Worm (Caenorhabditis elegans) whole organism, young adult: ENCODE measurements around the gene ugt-14.

Source experiments
- B0019.2 ChIP-seq: fragments of 200-800 bp; sonication (Bioruptor generic); conservative IDR thresholded peaks from 2 replicates; pipeline ENCODE4 v1.3.6; 2022; ENCODE audit warnings: missing genetic modification reagents, missing genetic modification characterization, missing compliant biosample characterization
- C06A6.2 ChIP-seq: fragments of 200-800 bp; sonication (Bioruptor generic); conservative IDR thresholded peaks from 2 replicates; pipeline ENCODE4 v1.3.6; 2022; ENCODE audit warnings: missing genetic modification characterization, missing compliant biosample characterization
- F33H1.4 ChIP-seq: fragments of 200-800 bp; sonication (Bioruptor generic); IDR thresholded peaks from 2 replicates; pipeline ENCODE4 v1.3.6; 2022; ENCODE audit warnings: missing genetic modification reagents, missing genetic modification characterization, missing compliant biosample characterization
- F39B2.1 ChIP-seq: fragments of 200-800 bp; sonication (Bioruptor generic); IDR thresholded peaks from 2 replicates; pipeline ENCODE4 v1.3.6; 2022; ENCODE audit warnings: missing genetic modification reagents, missing genetic modification characterization, missing compliant biosample characterization
- F52B5.7 ChIP-seq: sonication (generic microtip); optimal IDR thresholded peaks from 2 replicates; lab custom pipeline; 2016; ENCODE audit warnings: mild to moderate bottlenecking, missing genetic modification characterization, missing compliant biosample characterization
- F57C9.4 ChIP-seq: sonication (generic microtip); optimal IDR thresholded peaks from 2 replicates; lab custom pipeline; 2017; ENCODE audit warnings: mild to moderate bottlenecking, missing genetic modification characterization, missing compliant biosample characterization
- K12H6.12 ChIP-seq: fragments of 200-800 bp; sonication (Bioruptor generic); optimal IDR thresholded peaks from 2 replicates; lab custom pipeline; 2018; ENCODE audit warnings: mild to moderate bottlenecking, missing genetic modification characterization, missing compliant biosample characterization
- T07F8.4 ChIP-seq: sonication (generic microtip); optimal IDR thresholded peaks from 2 replicates; lab custom pipeline; 2016; ENCODE audit warnings: mild to moderate bottlenecking, missing genetic modification characterization, moderate library complexity, missing compliant biosample characterization
- Y53G8AR.9 ChIP-seq: fragments of 200-800 bp; sonication (Bioruptor generic); conservative IDR thresholded peaks from 2 replicates; pipeline ENCODE4 v1.3.6; 2022; ENCODE audit warnings: missing genetic modification reagents, missing genetic modification characterization, missing compliant biosample characterization
- Y56A3A.18 ChIP-seq: fragments of 200-800 bp; sonication (Bioruptor generic); IDR thresholded peaks from 2 replicates; pipeline ENCODE4 v1.3.6; 2022; ENCODE audit warnings: missing genetic modification reagents, missing genetic modification characterization, missing compliant biosample characterization
- Y67H2A.10 ChIP-seq: fragments of 200-800 bp; sonication (Bioruptor generic); conservative IDR thresholded peaks from 2 replicates; pipeline ENCODE4 v1.3.6; 2022; ENCODE audit warnings: missing genetic modification reagents, missing genetic modification characterization, missing compliant biosample characterization
- Y79H2A.3 ChIP-seq: fragments of 200-800 bp; sonication (Bioruptor generic); conservative IDR thresholded peaks from 2 replicates; pipeline ENCODE4 v1.3.6; 2022; ENCODE audit warnings: missing genetic modification reagents, missing genetic modification characterization, missing compliant biosample characterization
- Y95B8A.8 ChIP-seq: fragments of 200-800 bp; sonication (Bioruptor generic); IDR thresholded peaks from 2 replicates; pipeline ENCODE4 v1.3.6; 2022; ENCODE audit warnings: missing genetic modification reagents, missing genetic modification characterization, missing compliant biosample characterization
- ZK185.1 ChIP-seq: sonication (generic microtip); optimal IDR thresholded peaks from 2 replicates; lab custom pipeline; 2016; ENCODE audit warnings: mild to moderate bottlenecking, missing genetic modification characterization, missing compliant biosample characterization; ENCODE audit not compliant: poor library complexity, severe bottlenecking
- aptf-2 ChIP-seq: fragments of 200-800 bp; sonication (Bioruptor generic); conservative IDR thresholded peaks from 2 replicates; pipeline ENCODE4 v1.3.6; 2022; ENCODE audit warnings: missing genetic modification reagents, missing genetic modification characterization, missing compliant biosample characterization
- attf-6 ChIP-seq: fragments of 200-800 bp; sonication (Bioruptor generic); IDR thresholded peaks from 2 replicates; pipeline ENCODE4 v1.3.6; 2022; ENCODE audit warnings: missing genetic modification reagents, missing genetic modification characterization, missing compliant biosample characterization
- cebp-1 ChIP-seq, 2 experiments: fragments of 200-800 bp in 1 of 2; sonication (Bioruptor generic) in 1 of 2; sonication (generic microtip) in 1 of 2; IDR thresholded peaks in 1 of 2; optimal IDR thresholded peaks in 1 of 2; 2 replicates each; pipeline versions ENCODE4 v1.3.6 to Lab custom; 2017 to 2022; ENCODE audit warnings: missing compliant biosample characterization in 2 of 2, missing genetic modification characterization in 2 of 2, mild to moderate bottlenecking in 1 of 2, missing genetic modification reagents in 1 of 2, moderate library complexity in 1 of 2
- cebp-2 ChIP-seq: fragments of 200-800 bp; sonication (Bioruptor generic); IDR thresholded peaks from 2 replicates; pipeline ENCODE4 v1.3.6; 2022; ENCODE audit warnings: missing genetic modification characterization, missing compliant biosample characterization
- ceh-91 ChIP-seq: fragments of 200-800 bp; sonication (Bioruptor generic); IDR thresholded peaks from 2 replicates; pipeline ENCODE4 v1.3.6; 2022; ENCODE audit warnings: missing genetic modification reagents, missing genetic modification characterization, missing compliant biosample characterization
- die-1 ChIP-seq: sonication (generic microtip); optimal IDR thresholded peaks from 2 replicates; lab custom pipeline; 2016; ENCODE audit warnings: missing genotype, mild to moderate bottlenecking, missing genetic modification characterization, missing compliant biosample characterization
- dox-1 ChIP-seq: fragments of 200-800 bp; sonication (Bioruptor generic); IDR thresholded peaks from 2 replicates; pipeline ENCODE4 v1.3.6; 2022; ENCODE audit warnings: missing genetic modification reagents, missing genetic modification characterization, missing compliant biosample characterization
- efl-1 ChIP-seq: fragments of 150-350 bp; optimal IDR thresholded peaks from 2 replicates; lab custom pipeline; 2014; ENCODE audit warnings: missing biosample characterization, missing genetic modification reagents, missing genetic modification characterization
- egrh-3 ChIP-seq: fragments of 200-800 bp; sonication (Bioruptor generic); IDR thresholded peaks from 2 replicates; pipeline ENCODE4 v1.3.6; 2022; ENCODE audit warnings: missing genetic modification reagents, missing genetic modification characterization, missing compliant biosample characterization
- fkh-3 ChIP-seq: sonication (generic microtip); optimal IDR thresholded peaks from 2 replicates; lab custom pipeline; 2016; ENCODE audit warnings: mild to moderate bottlenecking, missing genetic modification characterization, missing compliant biosample characterization
- hsf-1 ChIP-seq: fragments of 200-800 bp; sonication (Bioruptor generic); IDR thresholded peaks from 2 replicates; pipeline ENCODE4 v1.3.6; 2022; ENCODE audit warnings: missing genetic modification reagents, missing genetic modification characterization, missing compliant biosample characterization
- let-607 ChIP-seq, 2 experiments: fragments of 200-800 bp in 1 of 2; sonication (Bioruptor generic) in 1 of 2; sonication (generic microtip) in 1 of 2; optimal IDR thresholded peaks; 2 replicates each; lab custom pipeline; 2016 to 2018; ENCODE audit warnings: mild to moderate bottlenecking in 2 of 2, missing compliant biosample characterization in 2 of 2, missing genetic modification characterization in 2 of 2, moderate library complexity in 2 of 2, missing genotype in 1 of 2
- lin-26 ChIP-seq: fragments of 200-800 bp; sonication (Bioruptor generic); IDR thresholded peaks from 2 replicates; pipeline ENCODE4 v1.3.6; 2022; ENCODE audit warnings: missing genetic modification reagents, missing genetic modification characterization, missing compliant biosample characterization
- lin-40 ChIP-seq: sonication (generic microtip); optimal IDR thresholded peaks from 2 replicates; lab custom pipeline; 2016; ENCODE audit warnings: missing genetic modification characterization, mild to moderate bottlenecking, missing compliant biosample characterization, missing genotype, missing genetic modification reagents
- lir-1 ChIP-seq: fragments of 200-800 bp; sonication (Bioruptor generic); conservative IDR thresholded peaks from 2 replicates; pipeline ENCODE4 v1.3.6; 2022; ENCODE audit warnings: missing genetic modification reagents, missing genetic modification characterization, missing compliant biosample characterization
- madf-6 ChIP-seq: fragments of 200-800 bp; sonication (Bioruptor generic); IDR thresholded peaks from 2 replicates; pipeline ENCODE4 v1.3.6; 2022; ENCODE audit warnings: missing genetic modification reagents, missing genetic modification characterization, missing compliant biosample characterization
- mcd-1 ChIP-seq: fragments of 200-800 bp; sonication (Bioruptor generic); IDR thresholded peaks from 2 replicates; pipeline ENCODE4 v1.3.6; 2022; ENCODE audit warnings: missing genetic modification reagents, missing genetic modification characterization, missing compliant biosample characterization
- mel-28 ChIP-seq: sonication (generic microtip); optimal IDR thresholded peaks from 2 replicates; lab custom pipeline; 2016; ENCODE audit warnings: borderline replicate concordance, mild to moderate bottlenecking, missing genetic modification characterization, missing compliant biosample characterization
- mxl-1 ChIP-seq: sonication (generic microtip); optimal IDR thresholded peaks from 2 replicates; lab custom pipeline; 2016; ENCODE audit warnings: missing genetic modification characterization, missing compliant biosample characterization
- nfya-1 ChIP-seq: sonication (generic microtip); optimal IDR thresholded peaks from 2 replicates; lab custom pipeline; 2017; ENCODE audit warnings: antibody characterized with exemption, missing compliant biosample characterization, missing genetic modification characterization, borderline replicate concordance; ENCODE audit not compliant: insufficient read depth
- nhr-120 ChIP-seq: fragments of 200-800 bp; sonication (Bioruptor generic); IDR thresholded peaks from 2 replicates; pipeline ENCODE4 v1.3.6; 2022; ENCODE audit warnings: missing genetic modification characterization, missing compliant biosample characterization
- nhr-179 ChIP-seq: sonication (generic microtip); optimal IDR thresholded peaks from 2 replicates; lab custom pipeline; 2016; ENCODE audit warnings: mild to moderate bottlenecking, missing genetic modification characterization, missing compliant biosample characterization
- nhr-27 ChIP-seq: fragments of 200-800 bp; sonication (Bioruptor generic); optimal IDR thresholded peaks from 2 replicates; lab custom pipeline; 2018; ENCODE audit warnings: mild to moderate bottlenecking, missing genetic modification characterization, moderate library complexity, missing compliant biosample characterization
- pha-4 ChIP-seq: fragments of 150-350 bp; sonication (generic microtip); optimal IDR thresholded peaks from 2 replicates; lab custom pipeline; 2014; ENCODE audit warnings: missing biosample characterization, missing genetic modification reagents, missing genetic modification characterization
- rcor-1 ChIP-seq: fragments of 200-800 bp; sonication (Bioruptor generic); IDR thresholded peaks from 2 replicates; pipeline ENCODE4 v1.3.6; 2022; ENCODE audit warnings: missing genetic modification reagents, missing genetic modification characterization, missing compliant biosample characterization
- sdz-38 ChIP-seq: sonication (generic microtip); optimal IDR thresholded peaks from 2 replicates; lab custom pipeline; 2016; ENCODE audit warnings: missing genotype, missing genetic modification characterization, missing compliant biosample characterization
- sea-2 ChIP-seq: fragments of 200-800 bp; sonication (Bioruptor generic); IDR thresholded peaks from 2 replicates; pipeline ENCODE4 v1.3.6; 2022; ENCODE audit warnings: missing genetic modification characterization, missing compliant biosample characterization
- unc-62 ChIP-seq: fragments of 150-350 bp; optimal IDR thresholded peaks from 2 replicates; lab custom pipeline; 2014; ENCODE audit warnings: missing biosample characterization, missing genetic modification reagents, missing genetic modification characterization
- xnd-1 ChIP-seq: sonication (generic microtip); optimal IDR thresholded peaks from 2 replicates; lab custom pipeline; 2016; ENCODE audit warnings: missing genotype, missing genetic modification reagents, missing genetic modification characterization, missing compliant biosample characterization
- zfh-2 ChIP-seq: fragments of 200-800 bp; sonication (Bioruptor generic); conservative IDR thresholded peaks from 2 replicates; pipeline ENCODE4 v1.3.6; 2022; ENCODE audit warnings: missing genetic modification reagents, missing genetic modification characterization, missing compliant biosample characterization
- ztf-25 ChIP-seq: fragments of 200-800 bp; sonication (Bioruptor generic); IDR thresholded peaks from 2 replicates; pipeline ENCODE4 v1.3.6; 2022; ENCODE audit warnings: missing genetic modification reagents, missing genetic modification characterization, missing compliant biosample characterization
- ztf-6 ChIP-seq: fragments of 200-800 bp; sonication (Bioruptor generic); IDR thresholded peaks from 2 replicates; pipeline ENCODE4 v1.3.6; 2022; ENCODE audit warnings: missing genetic modification reagents, missing genetic modification characterization, missing compliant biosample characterization

The ugt-14 gene

DNA sequence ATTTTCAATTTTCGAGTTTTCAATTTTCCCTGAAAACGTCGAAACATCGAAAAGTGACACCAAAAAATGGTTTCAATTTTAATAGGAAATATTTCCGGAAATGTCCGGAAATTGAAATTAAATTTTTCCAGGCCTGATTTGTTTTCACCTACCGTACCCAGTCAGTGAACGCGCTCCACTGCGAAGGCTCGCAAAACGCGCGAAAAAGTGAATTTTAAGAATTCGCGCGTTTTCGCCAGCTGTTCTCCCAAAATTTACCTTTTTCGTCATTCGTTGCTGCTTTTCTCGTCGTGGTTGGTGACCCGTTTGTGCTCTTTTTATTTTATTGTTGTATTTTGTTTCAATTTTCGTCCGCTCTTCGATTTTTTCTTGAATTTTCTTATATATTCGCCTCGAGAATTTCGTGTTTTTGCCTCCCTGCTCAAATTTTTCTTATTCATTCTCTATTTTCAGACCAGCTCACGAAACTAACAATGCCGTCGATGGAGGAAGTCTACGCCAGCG, 16.0 kb upstream of the ugt-14 start, which contains the start of gene T19H12.2 (continued):
- TF ChIP-seq egrh-3 (no peak), ZK185.1 (tag; lab: Kevin White, UChicago) (no peak), F57C9.4 (no peak), ceh-91 (GFP tag; lab: Robert Waterston, UW) (peak; percentile 99), T07F8.4 (no peak), nhr-120 (GFP tag; lab: Robert Waterston, UW) (no peak), mxl-1 (tag; lab: Kevin White, UChicago) (no peak), die-1 (tag; lab: Kevin White, UChicago) (no peak), dox-1 (peak; percentile 95), Y53G8AR.9 (GFP tag; lab: Robert Waterston, UW) (peak; percentile 78), cebp-2 (GFP tag; lab: Robert Waterston, UW) (no peak), C06A6.2 (GFP tag; lab: Robert Waterston, UW) (no peak), let-607 (tag; optimal IDR thresholded peaks at IDR 0.05; lab: Kevin White, UChicago) (no peak), ztf-6 (no peak), sea-2 (no peak), mcd-1 (GFP tag; lab: Robert Waterston, UW) (peak; percentile 97), hsf-1 (peak; percentile 89), xnd-1 (tag; lab: Kevin White, UChicago) (peak; percentile 99), aptf-2 (GFP tag; lab: Robert Waterston, UW) (peak; percentile 66), nfya-1 (tag; lab: Kevin White, UChicago) (no peak), mel-28 (tag; lab: Kevin White, UChicago) (no peak), Y67H2A.10 (peak; percentile 50; the same call in 1 of the 2 replicates), cebp-1 (GFP tag; IDR thresholded peaks at IDR 0.05; lab: Robert Waterston, UW) (no peak), cebp-1 (tag; optimal IDR thresholded peaks at IDR 0.05; lab: Kevin White, UChicago) (no peak), ztf-25 (0 out of 2 replicates have a peak, but pooled peaks have one; percentile 69), lin-40 (no peak), Y56A3A.18 (no peak), fkh-3 (tag; lab: Kevin White, UChicago) (no peak), sdz-38 (no peak), lir-1 (peak; percentile 71; the same call in 1 of the 2 replicates), rcor-1 (GFP tag; lab: Robert Waterston, UW) (peak; percentile 93), F39B2.1 (0 out of 2 replicates have a peak, but pooled peaks have one; percentile 54), pha-4 (tag; lab: Kevin White, UChicago) (no peak), attf-6 (GFP tag; lab: Robert Waterston, UW) (peak; percentile 41; the same call in 1 of the 2 replicates)
- TF ChIP-seq, all 124 proteins: peak for 50

DNA sequence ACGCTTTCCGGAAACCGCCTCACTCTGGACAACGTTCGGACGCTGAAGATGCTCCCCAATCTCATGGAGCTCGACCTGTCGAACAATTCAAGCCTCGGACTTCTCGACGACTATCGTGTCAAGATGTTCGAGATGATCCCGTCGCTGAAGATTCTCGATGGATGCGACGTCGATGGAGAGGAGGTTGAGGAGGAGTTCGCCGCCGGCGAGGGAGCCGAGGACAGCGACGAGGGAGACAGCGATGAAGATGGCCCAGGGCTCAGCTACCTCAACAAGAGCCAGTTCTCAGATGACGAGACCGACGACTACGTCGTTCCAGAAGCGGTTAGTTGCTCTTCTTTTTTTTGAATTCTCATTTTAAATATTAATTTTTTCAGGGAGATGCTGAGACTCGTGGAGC, 15.3 kb upstream of the ugt-14 start:
- TF ChIP-seq ceh-91 (GFP tag; lab: Robert Waterston, UW) (no peak), mxl-1 (tag; lab: Kevin White, UChicago) (no peak), zfh-2 (peak; percentile 81), egrh-3 (peak; percentile 70; the same call in 1 of the 2 replicates), F39B2.1 (no peak)

DNA sequence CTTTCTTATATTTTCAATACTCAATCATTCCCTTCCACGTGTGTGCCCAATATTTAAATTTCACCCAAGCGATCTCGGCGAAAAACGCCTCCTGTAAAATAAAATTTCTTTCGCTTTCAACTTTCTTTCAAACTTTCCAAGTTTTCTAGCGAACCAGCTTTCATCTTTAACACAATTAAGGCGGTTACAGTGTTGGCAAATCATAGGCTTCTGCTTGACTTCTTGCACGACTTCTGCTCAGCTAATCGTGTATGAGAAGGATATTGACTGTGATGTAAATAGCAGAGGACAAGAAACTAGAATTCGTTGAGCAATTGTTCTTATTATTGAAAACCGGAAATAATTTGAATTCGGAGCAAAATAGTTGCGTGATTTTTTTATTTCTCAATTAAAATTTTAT, 14.7 kb upstream of the ugt-14 start:
- no peak for TF ChIP-seq B0019.2 (GFP tag; lab: Robert Waterston, UW)
- TF ChIP-seq efl-1 (GFP tag; lab: Kevin White, UChicago) = peak; percentile 38
- TF ChIP-seq mcd-1 (GFP tag; lab: Robert Waterston, UW) = 0 out of 2 replicates have a peak, but pooled peaks have one; percentile 15
- peak; percentile 85; the same call in 1 of the 2 replicates for TF ChIP-seq Y79H2A.3 (GFP tag; lab: Robert Waterston, UW)
- 0 out of 2 replicates have a peak, but pooled peaks have one; percentile 74 for TF ChIP-seq cebp-2 (GFP tag; lab: Robert Waterston, UW)
- TF ChIP-seq F33H1.4 (GFP tag; lab: Robert Waterston, UW) = peak; percentile 45
- TF ChIP-seq K12H6.12 (tag; lab: Kevin White, UChicago) = no peak
- TF ChIP-seq let-607 (tag; optimal IDR thresholded peaks at IDR 0.05; lab: Kevin White, UChicago) = no peak
- TF ChIP-seq mxl-1 (tag; lab: Kevin White, UChicago) = peak; percentile 8
- TF ChIP-seq madf-6 = peak; percentile 84
- TF ChIP-seq F52B5.7 (tag; lab: Kevin White, UChicago) = no peak
- no peak for TF ChIP-seq unc-62
- no peak for TF ChIP-seq nhr-27 (tag; lab: Kevin White, UChicago)
- TF ChIP-seq Y95B8A.8 (GFP tag; lab: Robert Waterston, UW) = no peak
- peak; percentile 63; the same call in 1 of the 2 replicates for TF ChIP-seq lin-26 (GFP tag; lab: Robert Waterston, UW)
- no peak for TF ChIP-seq nhr-179 (tag; lab: Kevin White, UChicago)
